Worm (Caenorhabditis elegans) whole organism, early embryonic: ENCODE data around the gene rilp-1.

Experiments used
- B0310.2 ChIP-seq: sonication (generic microtip); optimal IDR thresholded peaks from 2 replicates; lab custom pipeline; 2016; ENCODE audit warnings: mild to moderate bottlenecking, missing genetic modification characterization, missing compliant biosample characterization
- ama-1 ChIP-seq: fragments of 150-350 bp; optimal IDR thresholded peaks from 2 replicates; lab custom pipeline; 2014
- ceh-36 ChIP-seq: sonication (generic microtip); optimal IDR thresholded peaks from 2 replicates; lab custom pipeline; 2016; ENCODE audit warnings: missing genetic modification characterization, inconsistent platforms, missing compliant biosample characterization
- ets-7 ChIP-seq: sonication (generic microtip); optimal IDR thresholded peaks from 2 replicates; lab custom pipeline; 2016; ENCODE audit warnings: missing genotype, missing genetic modification characterization, missing compliant biosample characterization
- flt-1 ChIP-seq: fragments of 200-800 bp; sonication (Bioruptor generic); IDR thresholded peaks from 2 replicates; pipeline ENCODE4 v1.3.6; 2022; ENCODE audit warnings: missing genetic modification characterization, missing compliant biosample characterization
- hmbx-1 ChIP-seq: sonication (generic microtip); optimal IDR thresholded peaks from 2 replicates; lab custom pipeline; 2016; ENCODE audit warnings: mild to moderate bottlenecking, missing genetic modification characterization, missing compliant biosample characterization
- hmg-4 ChIP-seq: fragments of 200-800 bp; sonication (Bioruptor generic); optimal IDR thresholded peaks from 2 replicates; lab custom pipeline; 2018; ENCODE audit warnings: mild to moderate bottlenecking, missing genetic modification characterization, missing compliant biosample characterization
- hnd-1 ChIP-seq: sonication (generic microtip); optimal IDR thresholded peaks from 2 replicates; lab custom pipeline; 2016; ENCODE audit warnings: missing genetic modification characterization, missing compliant biosample characterization
- pes-1 ChIP-seq: fragments of 200-800 bp; sonication (Bioruptor generic); IDR thresholded peaks from 2 replicates; pipeline ENCODE4 v1.3.6; 2022; ENCODE audit warnings: missing genetic modification reagents, missing genetic modification characterization, missing compliant biosample characterization
- scrt-1 ChIP-seq: fragments of 200-800 bp; sonication (Bioruptor generic); IDR thresholded peaks from 2 replicates; pipeline ENCODE4 v1.3.6; 2022; ENCODE audit warnings: missing genetic modification characterization, missing compliant biosample characterization
- sea-1 ChIP-seq: fragments of 200-800 bp; sonication (Bioruptor generic); conservative IDR thresholded peaks from 2 replicates; pipeline ENCODE4 v1.3.6; 2022; ENCODE audit warnings: missing genetic modification characterization, missing compliant biosample characterization
- tbx-11 ChIP-seq: fragments of 200-800 bp; sonication (Bioruptor generic); IDR thresholded peaks from 2 replicates; pipeline ENCODE4 v1.3.6; 2022; ENCODE audit warnings: missing genetic modification characterization, missing compliant biosample characterization
- tbx-37 ChIP-seq: fragments of 200-800 bp; sonication (Bioruptor generic); conservative IDR thresholded peaks from 2 replicates; pipeline ENCODE4 v1.3.6; 2022; ENCODE audit warnings: missing genetic modification reagents, missing genetic modification characterization, missing compliant biosample characterization
- tra-4 ChIP-seq: sonication (generic microtip); optimal IDR thresholded peaks from 2 replicates; lab custom pipeline; 2017; ENCODE audit warnings: missing genetic modification characterization, missing compliant biosample characterization

DNA sequence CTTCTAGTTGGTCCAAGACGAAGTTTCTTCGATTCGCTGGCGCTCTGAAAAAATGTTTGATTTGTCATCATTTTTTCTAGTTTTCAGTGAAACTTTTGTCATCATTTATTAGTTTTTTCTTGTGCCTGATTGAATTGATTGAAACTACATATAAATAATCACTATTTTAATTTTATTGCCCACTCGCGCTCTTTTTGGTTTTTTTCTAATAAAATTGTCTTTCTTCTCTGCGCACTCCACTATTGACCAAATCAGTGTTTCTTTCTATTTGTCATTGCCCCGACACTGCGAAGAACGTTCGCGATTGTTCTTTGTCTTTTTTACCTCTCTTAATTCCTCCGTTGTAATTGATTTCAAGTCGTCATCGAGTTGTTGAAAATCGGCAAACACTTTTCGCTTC lies 14.3 kb downstream of the rilp-1 start:
- no peak for TF ChIP-seq tbx-37
- TF ChIP-seq scrt-1 (GFP tag; lab: Robert Waterston, UW) = no peak
- no peak for TF ChIP-seq ets-7 (tag; lab: Kevin White, UChicago)
- no peak for TF ChIP-seq ama-1
- no peak for TF ChIP-seq hmbx-1 (tag; lab: Kevin White, UChicago)
- TF ChIP-seq hmg-4 (GFP tag; lab: Kevin White, UChicago) = no peak
- TF ChIP-seq B0310.2 (tag; lab: Kevin White, UChicago) = no peak
- no peak for TF ChIP-seq sea-1 (GFP tag; lab: Robert Waterston, UW)
- TF ChIP-seq hnd-1 (tag; lab: Kevin White, UChicago) = no peak
- TF ChIP-seq tra-4 (tag; lab: Kevin White, UChicago) = no peak
- no peak for TF ChIP-seq pes-1 (GFP tag; lab: Robert Waterston, UW)
- no peak for TF ChIP-seq ceh-36 (tag; lab: Kevin White, UChicago)
- TF ChIP-seq flt-1 (GFP tag; lab: Robert Waterston, UW) = no peak
- no peak for TF ChIP-seq tbx-11 (GFP tag; lab: Robert Waterston, UW)
